Worm (Caenorhabditis elegans) whole organism, L2 larva: ENCODE results near the gene F36F12.2.
"Not testable (repeated sequence)": the region's sequence is repeated elsewhere in the genome, so short reads cannot be mapped to it uniquely, and the experiment has no call there.

ENCODE experiments used
- C34F6.9 ChIP-seq: fragments of 150-350 bp; optimal IDR thresholded peaks from 2 replicates; lab custom pipeline; 2014; ENCODE audit warnings: missing biosample characterization, missing genetic modification characterization
- R02D3.7 ChIP-seq: fragments of 150-350 bp; optimal IDR thresholded peaks from 2 replicates; lab custom pipeline; 2014; ENCODE audit warnings: missing biosample characterization, missing genetic modification characterization
- Y55F3AM.14 ChIP-seq: fragments of 200-800 bp; sonication (Bioruptor generic); optimal IDR thresholded peaks from 2 replicates; lab custom pipeline; 2018; ENCODE audit warnings: mild to moderate bottlenecking, missing genetic modification characterization, missing compliant biosample characterization
- alr-1 ChIP-seq: fragments of 150-350 bp; optimal IDR thresholded peaks from 2 replicates; lab custom pipeline; 2014; ENCODE audit warnings: missing biosample characterization, missing genetic modification characterization
- aly-2 ChIP-seq: fragments of 150-350 bp; optimal IDR thresholded peaks from 2 replicates; lab custom pipeline; 2014; ENCODE audit warnings: missing biosample characterization, missing genetic modification characterization
- ama-1 ChIP-seq: fragments of 150-350 bp; optimal IDR thresholded peaks from 2 replicates; lab custom pipeline; 2018; ENCODE audit warnings: inconsistent platforms
- blmp-1 ChIP-seq: sonication (generic microtip); optimal IDR thresholded peaks from 2 replicates; lab custom pipeline; 2017; ENCODE audit warnings: missing genetic modification characterization, mild to moderate bottlenecking, missing compliant biosample characterization, antibody characterized with exemption, moderate library complexity; ENCODE audit not compliant: insufficient read depth
- ceh-16 ChIP-seq: fragments of 150-350 bp; optimal IDR thresholded peaks from 2 replicates; lab custom pipeline; 2014; ENCODE audit warnings: missing biosample characterization, missing genetic modification characterization
- ceh-82 ChIP-seq: fragments of 150-350 bp; optimal IDR thresholded peaks from 2 replicates; lab custom pipeline; 2014; ENCODE audit warnings: missing biosample characterization, missing genetic modification characterization
- crh-2 ChIP-seq: sonication (generic microtip); optimal IDR thresholded peaks from 2 replicates; lab custom pipeline; 2017; ENCODE audit warnings: missing biosample characterization, missing genetic modification characterization
- egl-27 ChIP-seq: sonication (generic microtip); optimal IDR thresholded peaks from 3 replicates; lab custom pipeline; 2017; ENCODE audit warnings: missing biosample characterization, missing genetic modification reagents, missing genetic modification characterization
- elt-1 ChIP-seq: fragments of 150-350 bp; optimal IDR thresholded peaks from 2 replicates; lab custom pipeline; 2014; ENCODE audit warnings: missing biosample characterization, missing genetic modification characterization
- fos-1 ChIP-seq: fragments of 150-350 bp; optimal IDR thresholded peaks from 2 replicates; lab custom pipeline; 2014; ENCODE audit warnings: missing biosample characterization, missing genetic modification characterization
- gmeb-1 ChIP-seq: fragments of 150-350 bp; optimal IDR thresholded peaks from 2 replicates; lab custom pipeline; 2014; ENCODE audit warnings: missing biosample characterization, missing genetic modification characterization
- lin-13 ChIP-seq: fragments of 150-350 bp; optimal IDR thresholded peaks from 2 replicates; lab custom pipeline; 2014; ENCODE audit warnings: missing biosample characterization, missing genetic modification reagents, missing genetic modification characterization
- lsy-2 ChIP-seq, 2 experiments: fragments of 150-350 bp in 1 of 2; sonication (generic microtip) in 1 of 2; optimal IDR thresholded peaks; 2 replicates each; lab custom pipeline; 2014 to 2017; ENCODE audit warnings: missing biosample characterization in 2 of 2, missing genetic modification characterization in 2 of 2
- mab-5 ChIP-seq: fragments of 150-350 bp; optimal IDR thresholded peaks from 2 replicates; lab custom pipeline; 2014; ENCODE audit warnings: missing biosample characterization, missing genetic modification characterization
- mdl-1 ChIP-seq, 2 experiments: fragments of 150-350 bp in 1 of 2; sonication (generic microtip) in 1 of 2; optimal IDR thresholded peaks; 2 replicates each; lab custom pipeline; 2017; ENCODE audit warnings: missing biosample characterization in 2 of 2, missing genetic modification characterization in 2 of 2
- nhr-10 ChIP-seq: sonication (generic microtip); optimal IDR thresholded peaks from 2 replicates; lab custom pipeline; 2017; ENCODE audit warnings: missing biosample characterization, missing genetic modification characterization
- nhr-11 ChIP-seq: fragments of 150-350 bp; optimal IDR thresholded peaks from 2 replicates; lab custom pipeline; 2014; ENCODE audit warnings: missing biosample characterization, missing genetic modification characterization
- nhr-12 ChIP-seq: fragments of 150-350 bp; optimal IDR thresholded peaks from 2 replicates; lab custom pipeline; 2014; ENCODE audit warnings: missing biosample characterization, missing genetic modification characterization
- nhr-129 ChIP-seq: fragments of 150-350 bp; optimal IDR thresholded peaks from 2 replicates; lab custom pipeline; 2014; ENCODE audit warnings: missing biosample characterization, missing genetic modification characterization
- nhr-21 ChIP-seq: fragments of 150-350 bp; optimal IDR thresholded peaks from 2 replicates; lab custom pipeline; 2014; ENCODE audit warnings: missing biosample characterization, missing genetic modification characterization
- nhr-23 ChIP-seq: fragments of 150-350 bp; optimal IDR thresholded peaks from 2 replicates; lab custom pipeline; 2014; ENCODE audit warnings: missing biosample characterization, missing genetic modification reagents, missing genetic modification characterization
- nhr-237 ChIP-seq: fragments of 150-350 bp; optimal IDR thresholded peaks from 2 replicates; lab custom pipeline; 2014; ENCODE audit warnings: missing biosample characterization, missing genetic modification characterization
- nhr-6 ChIP-seq: fragments of 150-350 bp; optimal IDR thresholded peaks from 2 replicates; lab custom pipeline; 2014; ENCODE audit warnings: missing biosample characterization, missing genetic modification characterization
- nhr-77 ChIP-seq: fragments of 150-350 bp; optimal IDR thresholded peaks from 2 replicates; lab custom pipeline; 2014; ENCODE audit warnings: missing biosample characterization, missing genetic modification characterization
- peb-1 ChIP-seq: fragments of 150-350 bp; optimal IDR thresholded peaks from 2 replicates; lab custom pipeline; 2014; ENCODE audit warnings: missing biosample characterization, missing genetic modification characterization
- sem-4 ChIP-seq: fragments of 150-350 bp; optimal IDR thresholded peaks from 2 replicates; lab custom pipeline; 2014; ENCODE audit warnings: missing biosample characterization, missing genetic modification reagents, missing genetic modification characterization
- skn-1 ChIP-seq: sonication (generic microtip); optimal IDR thresholded peaks from 2 replicates; lab custom pipeline; 2017; ENCODE audit warnings: missing biosample characterization, missing genetic modification characterization
- unc-39 ChIP-seq: fragments of 150-350 bp; optimal IDR thresholded peaks from 2 replicates; lab custom pipeline; 2014; ENCODE audit warnings: missing biosample characterization, missing genetic modification characterization
- unc-55 ChIP-seq: fragments of 150-350 bp; sonication (generic microtip); optimal IDR thresholded peaks from 3 replicates; lab custom pipeline; 2014; ENCODE audit warnings: missing biosample characterization, missing genetic modification reagents, missing genetic modification characterization
- unc-62 ChIP-seq: fragments of 150-350 bp; optimal IDR thresholded peaks from 2 replicates; lab custom pipeline; 2014; ENCODE audit warnings: missing biosample characterization, missing genetic modification reagents, missing genetic modification characterization
- zag-1 ChIP-seq: fragments of 150-350 bp; optimal IDR thresholded peaks from 2 replicates; lab custom pipeline; 2014; ENCODE audit warnings: missing biosample characterization, missing genetic modification characterization

The F36F12.2 gene

ce11 chrV:2095772-2096171 lies 668 bp upstream of the F36F12.2 start, which contains the start of gene clec-207:
TSS of gene clec-207 (plus strand) at chrV:2096072.
- TF ChIP-seq nhr-129 (no peak), R02D3.7 (tag; lab: Kevin White, UChicago) (no peak), lsy-2 (tag; optimal IDR thresholded peaks at IDR 0.05; lab: Kevin White, UChicago) (no peak), nhr-11 (no peak), alr-1 (no peak), unc-39 (tag; lab: Kevin White, UChicago) (no peak), gmeb-1 (tag; lab: Kevin White, UChicago) (no peak), ama-1 (lab: Kevin White, UChicago) (no peak), ceh-82 (no peak), Y55F3AM.14 (GFP tag; lab: Kevin White, UChicago) (no peak), mdl-1 (tag; optimal IDR thresholded peaks at IDR 0.05; lab: Kevin White, UChicago) (no peak), peb-1 (no peak)

ce11 chrV:2090321-2090720 lies 4.8 kb downstream of the F36F12.2 start, which contains the start of gene ztf-28:
TSS of gene ztf-28 (plus strand) at chrV:2090669.
- TF ChIP-seq nhr-21, nhr-237, blmp-1: not testable (repeated sequence)

- not testable (repeated sequence) for TF ChIP-seq gmeb-1 (tag; lab: Kevin White, UChicago); nhr-237; nhr-129
Measured at ce11 chrV:2085745-2086267, 9.3 kb downstream of the F36F12.2 start, which contains the start of gene F36F12.3. TSS of gene F36F12.3 (plus strand) at chrV:2085795.

DNA sequence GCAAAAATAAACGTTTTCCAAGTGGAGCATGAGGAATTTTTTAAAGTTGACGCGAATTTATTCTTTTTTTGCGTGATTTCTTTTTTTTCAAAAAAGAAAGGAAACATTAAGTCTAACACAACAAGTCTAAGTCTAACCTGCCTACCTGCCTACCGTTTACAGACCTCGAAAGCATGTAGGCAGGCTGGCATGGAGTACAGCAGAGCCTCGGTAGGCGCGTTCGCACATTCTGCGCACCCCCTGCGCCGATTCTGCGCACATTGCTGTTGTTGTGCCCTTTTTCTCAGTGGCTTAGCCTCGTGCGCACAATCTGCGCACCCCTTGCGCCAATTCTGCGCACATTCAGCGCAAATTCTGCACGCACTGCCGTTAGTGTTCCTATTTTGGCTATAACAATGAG lies 11.2 kb downstream of the F36F12.2 start:
- TF ChIP-seq lin-13 (no peak), nhr-12 (no peak), crh-2 (tag; lab: Kevin White, UChicago) (no peak), sem-4 (tag; lab: Kevin White, UChicago) (no peak), ceh-16 (tag; lab: Kevin White, UChicago) (no peak), fos-1 (tag; lab: Kevin White, UChicago) (no peak), elt-1 (tag; lab: Kevin White, UChicago) (no peak), skn-1 (tag; lab: Kevin White, UChicago) (no peak)

DNA sequence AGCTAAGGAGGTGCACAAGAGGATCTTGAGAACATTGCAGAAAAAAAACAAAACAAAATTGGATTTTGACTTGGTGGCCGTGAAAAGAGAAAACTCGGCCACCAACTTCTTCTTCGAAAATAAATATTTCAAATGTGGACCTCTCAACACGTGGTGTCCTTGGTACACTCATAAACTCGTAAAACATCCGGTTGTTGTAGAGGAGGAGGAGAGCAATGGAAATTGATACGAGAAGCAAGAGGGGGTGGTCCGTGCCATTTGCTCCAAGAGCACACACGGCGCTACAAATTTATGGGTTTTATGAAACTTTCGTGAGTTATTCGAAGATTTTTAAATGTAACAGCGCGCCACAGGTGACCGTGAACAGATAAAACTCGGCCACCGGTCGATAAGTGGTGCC lies 13.2 kb downstream of the F36F12.2 start:
- TF ChIP-seq crh-2 (tag; lab: Kevin White, UChicago) (no peak), alr-1 (no peak), C34F6.9 (tag; lab: Kevin White, UChicago) (no peak), nhr-12 (no peak), blmp-1 (no peak), peb-1 (no peak), zag-1 (tag; lab: Kevin White, UChicago) (no peak), unc-55 (GFP tag; lab: Kevin White, UChicago) (no peak), nhr-21 (no peak), nhr-6 (tag; lab: Kevin White, UChicago) (no peak), nhr-23 (tag; lab: Kevin White, UChicago) (no peak), unc-62 (GFP tag; lab: Kevin White, UChicago) (no peak), mab-5 (tag; lab: Kevin White, UChicago) (no peak), aly-2 (tag; lab: Kevin White, UChicago) (no peak)

- TF ChIP-seq blmp-1 (no peak), egl-27 (tag; lab: Kevin White, UChicago) (no peak), nhr-77 (no peak), C34F6.9 (tag; lab: Kevin White, UChicago) (no peak), nhr-10 (tag; lab: Kevin White, UChicago) (no peak), elt-1 (tag; lab: Kevin White, UChicago) (no peak)
Measured at ce11 chrV:2081269-2081668, 13.8 kb downstream of the F36F12.2 start.
